Fruit fly (Drosophila melanogaster) whole organism, embryonic: ENCODE data around the gene CkIIbeta.
A peak's percentile ranks its signal among the peaks of the same experiment; 100 is the strongest.

Source experiments
- B-H1 ChIP-seq: fragments of 200-800 bp; sonication (Bioruptor generic); IDR thresholded peaks from 3 replicates; pipeline ENCODE4 v1.3.6; 2022; ENCODE audit warnings: missing biosample characterization, missing genetic modification characterization
- CG12219 ChIP-seq: fragments of 200-800 bp; sonication (Bioruptor generic); optimal IDR thresholded peaks from 3 replicates; lab custom pipeline; 2018; ENCODE audit warnings: missing biosample characterization, mild to moderate bottlenecking, missing genetic modification characterization
- CG12942 ChIP-seq: fragments of 200-800 bp; sonication (Bioruptor generic); optimal IDR thresholded peaks from 3 replicates; lab custom pipeline; 2016; ENCODE audit warnings: missing biosample characterization, missing genetic modification characterization
- CG13424 ChIP-seq: fragments of 200-800 bp; sonication (Bioruptor generic); optimal IDR thresholded peaks from 2 replicates; lab custom pipeline; 2019; ENCODE audit warnings: missing biosample characterization, mild to moderate bottlenecking, missing genetic modification characterization, moderate library complexity
- CG13775 ChIP-seq: fragments of 200-800 bp; sonication (Bioruptor generic); optimal IDR thresholded peaks from 3 replicates; lab custom pipeline; 2017; ENCODE audit warnings: missing biosample characterization, mild to moderate bottlenecking, missing genetic modification characterization
- CG1529 ChIP-seq: fragments of 200-800 bp; sonication (Bioruptor generic); optimal IDR thresholded peaks from 3 replicates; lab custom pipeline; 2018; ENCODE audit warnings: missing biosample characterization, missing genetic modification characterization
- CG1602 ChIP-seq: fragments of 200-800 bp; sonication (Bioruptor generic); optimal IDR thresholded peaks from 3 replicates; lab custom pipeline; 2016; ENCODE audit warnings: missing biosample characterization, missing genetic modification characterization
- CG16863 ChIP-seq: fragments of 200-800 bp; sonication (Bioruptor generic); optimal IDR thresholded peaks from 3 replicates; lab custom pipeline; 2016; ENCODE audit warnings: missing biosample characterization, missing genetic modification characterization
- CG17359 ChIP-seq: fragments of 200-800 bp; sonication (Bioruptor generic); optimal IDR thresholded peaks from 3 replicates; lab custom pipeline; 2018; ENCODE audit warnings: missing biosample characterization, mild to moderate bottlenecking, missing genetic modification characterization, moderate library complexity
- CG17612 ChIP-seq: fragments of 200-800 bp; sonication (Bioruptor generic); IDR thresholded peaks from 2 replicates; pipeline ENCODE4 v1.3.6; 2022; ENCODE audit warnings: missing biosample characterization, missing genetic modification characterization
- CG17802 ChIP-seq: fragments of 200-800 bp; sonication (Bioruptor generic); optimal IDR thresholded peaks from 2 replicates; lab custom pipeline; 2018; ENCODE audit warnings: missing biosample characterization, mild to moderate bottlenecking, missing genetic modification characterization, moderate library complexity
- CG17912 ChIP-seq: fragments of 200-800 bp; sonication (Bioruptor generic); optimal IDR thresholded peaks from 2 replicates; lab custom pipeline; 2018; ENCODE audit warnings: missing biosample characterization, mild to moderate bottlenecking, missing genetic modification characterization
- CG18599 ChIP-seq: fragments of 200-800 bp; sonication (Bioruptor generic); optimal IDR thresholded peaks from 3 replicates; lab custom pipeline; 2017; ENCODE audit warnings: missing biosample characterization, missing genetic modification characterization, mild to moderate bottlenecking, moderate library complexity, missing genetic modification reagents
- CG30403 ChIP-seq: fragments of 200-800 bp; sonication (Bioruptor generic); optimal IDR thresholded peaks from 3 replicates; lab custom pipeline; 2016; ENCODE audit warnings: missing biosample characterization, missing genetic modification characterization
- CG31224 ChIP-seq: fragments of 200-800 bp; sonication (Bioruptor generic); IDR thresholded peaks from 2 replicates; pipeline ENCODE4 v1.3.6; 2022; ENCODE audit warnings: missing biosample characterization, missing genetic modification characterization
- CG3726 ChIP-seq: fragments of 200-800 bp; sonication (Bioruptor generic); IDR thresholded peaks from 3 replicates; pipeline ENCODE4, ENCODE4 v1.3.6; 2022; ENCODE audit warnings: missing biosample characterization, missing genetic modification characterization
- CG42726 ChIP-seq: fragments of 200-800 bp; sonication (Bioruptor generic); IDR thresholded peaks from 2 replicates; pipeline ENCODE4 v1.3.6; 2022; ENCODE audit warnings: missing biosample characterization, missing genetic modification characterization; ENCODE audit not compliant: partially characterized antibody
- CG4617 ChIP-seq: fragments of 200-800 bp; sonication (Bioruptor generic); optimal IDR thresholded peaks from 3 replicates; lab custom pipeline; 2016; ENCODE audit warnings: missing biosample characterization, missing genetic modification characterization, borderline replicate concordance
- CG5245 ChIP-seq: fragments of 200-800 bp; sonication (Bioruptor generic); optimal IDR thresholded peaks from 3 replicates; lab custom pipeline; 2016; ENCODE audit warnings: missing biosample characterization, missing genetic modification characterization
- CG9797 ChIP-seq: fragments of 200-800 bp; sonication (Bioruptor generic); optimal IDR thresholded peaks from 3 replicates; lab custom pipeline; 2018; ENCODE audit warnings: missing biosample characterization, mild to moderate bottlenecking, missing genetic modification characterization
- Dip2 ChIP-seq: fragments of 200-800 bp; sonication (Bioruptor generic); IDR thresholded peaks from 2 replicates; pipeline ENCODE4 v1.3.6; 2022; ENCODE audit warnings: missing biosample characterization, missing genetic modification characterization
- Fer1 ChIP-seq: fragments of 200-800 bp; sonication (Bioruptor generic); optimal IDR thresholded peaks from 2 replicates; lab custom pipeline; 2017; ENCODE audit warnings: missing biosample characterization, mild to moderate bottlenecking, missing genetic modification characterization
- GATAe ChIP-seq: fragments of 200-800 bp; sonication (Bioruptor generic); conservative IDR thresholded peaks from 2 replicates; pipeline ENCODE4 v1.3.6; 2022; ENCODE audit warnings: missing biosample characterization, missing genetic modification characterization
- HHEX ChIP-seq: fragments of 200-800 bp; sonication (Bioruptor generic); optimal IDR thresholded peaks from 3 replicates; lab custom pipeline; 2017; ENCODE audit warnings: missing biosample characterization, mild to moderate bottlenecking, missing genetic modification characterization, missing genetic modification reagents
- Hr78 ChIP-seq, 2 experiments: fragments of 200-800 bp in 1 of 2; fragments of >200 bp in 1 of 2; sonication (Bioruptor generic) in 1 of 2; optimal IDR thresholded peaks; 2 replicates each; lab custom pipeline; 2017 to 2019; ENCODE audit warnings: missing biosample characterization in 2 of 2, missing genetic modification characterization in 2 of 2, mild to moderate bottlenecking in 1 of 2, moderate library complexity in 1 of 2
- Kr ChIP-seq: fragments of 200-800 bp; sonication (Bioruptor generic); optimal IDR thresholded peaks from 2 replicates; lab custom pipeline; 2017; ENCODE audit warnings: missing biosample characterization, mild to moderate bottlenecking, missing genetic modification characterization
- MESR4 ChIP-seq: fragments of 200-800 bp; sonication (Bioruptor generic); optimal IDR thresholded peaks from 2 replicates; lab custom pipeline; 2018; ENCODE audit warnings: missing biosample characterization, mild to moderate bottlenecking, missing genetic modification characterization, moderate library complexity
- NK7.1 ChIP-seq: fragments of 200-800 bp; sonication (Bioruptor generic); optimal IDR thresholded peaks from 3 replicates; lab custom pipeline; 2016; ENCODE audit warnings: missing biosample characterization, missing genetic modification characterization
- NfI ChIP-seq: fragments of 200-800 bp; sonication (Bioruptor generic); optimal IDR thresholded peaks from 3 replicates; lab custom pipeline; 2018; ENCODE audit warnings: missing biosample characterization, mild to moderate bottlenecking, missing genetic modification characterization, moderate library complexity
- Scr ChIP-seq: fragments of 200-800 bp; sonication (Bioruptor generic); IDR thresholded peaks from 2 replicates; pipeline ENCODE4 v1.3.6; 2022; ENCODE audit warnings: missing biosample characterization, missing genetic modification characterization; ENCODE audit not compliant: partially characterized antibody
- Stat92E ChIP-seq, 3 experiments: fragments of >200 bp in 2 of 3; fragments of 200-800 bp in 1 of 3; sonication (Bioruptor generic) in 1 of 3; optimal IDR thresholded peaks; 2 replicates each; lab custom pipeline; 2017 to 2019; ENCODE audit warnings: missing biosample characterization in 3 of 3, missing genetic modification characterization in 3 of 3, mild to moderate bottlenecking in 1 of 3, moderate library complexity in 1 of 3
- ac ChIP-seq: fragments of 200-800 bp; sonication (Bioruptor generic); optimal IDR thresholded peaks from 3 replicates; lab custom pipeline; 2017; ENCODE audit warnings: missing biosample characterization, mild to moderate bottlenecking, missing genetic modification characterization
- fd102C ChIP-seq: fragments of 200-800 bp; sonication (Bioruptor generic); optimal IDR thresholded peaks from 2 replicates; lab custom pipeline; 2018; ENCODE audit warnings: missing biosample characterization, mild to moderate bottlenecking, missing genetic modification characterization, moderate library complexity
- ftz-f1 ChIP-seq: fragments of 200-800 bp; sonication (Bioruptor generic); optimal IDR thresholded peaks from 2 replicates; lab custom pipeline; 2016; ENCODE audit warnings: missing biosample characterization, missing genetic modification characterization
- fu2 ChIP-seq: fragments of 200-800 bp; sonication (Bioruptor generic); optimal IDR thresholded peaks from 2 replicates; lab custom pipeline; 2016; ENCODE audit warnings: missing biosample characterization, missing genetic modification characterization
- gcm ChIP-seq: fragments of 200-800 bp; sonication (Bioruptor generic); optimal IDR thresholded peaks from 2 replicates; lab custom pipeline; 2019; ENCODE audit warnings: missing biosample characterization, mild to moderate bottlenecking, missing genetic modification characterization, moderate library complexity
- insv ChIP-seq, 2 experiments: fragments of 200-800 bp; sonication (Bioruptor generic); optimal IDR thresholded peaks; 3 replicates each; lab custom pipeline; 2016 to 2018; ENCODE audit warnings: missing biosample characterization in 2 of 2, missing genetic modification characterization in 2 of 2
- lab ChIP-seq: fragments of 200-800 bp; sonication (Bioruptor generic); optimal IDR thresholded peaks from 3 replicates; lab custom pipeline; 2017; ENCODE audit warnings: missing biosample characterization, missing genetic modification characterization, mild to moderate bottlenecking, moderate library complexity, missing genetic modification reagents
- pan ChIP-seq, 4 experiments: fragments of >200 bp in 3 of 4; fragments of 200-800 bp in 1 of 4; sonication (Bioruptor generic) in 1 of 4; optimal IDR thresholded peaks in 3 of 4; IDR thresholded peaks in 1 of 4; 2 replicates each; pipeline versions ENCODE4 v1.3.6 to Lab custom; 2017 to 2022; ENCODE audit warnings: missing biosample characterization in 2 of 4, missing genetic modification characterization in 2 of 4, mixed read lengths in 1 of 4
- phol ChIP-seq: fragments of 200-800 bp; sonication (Bioruptor generic); optimal IDR thresholded peaks from 3 replicates; lab custom pipeline; 2018; ENCODE audit warnings: missing biosample characterization, mild to moderate bottlenecking, missing genetic modification characterization, moderate library complexity
- pros ChIP-seq: fragments of 200-800 bp; sonication (Bioruptor generic); optimal IDR thresholded peaks from 3 replicates; lab custom pipeline; 2019; ENCODE audit warnings: missing biosample characterization, mild to moderate bottlenecking, missing genetic modification characterization, moderate library complexity
- sc ChIP-seq, 3 experiments: fragments of >200 bp in 2 of 3; fragments of 200-800 bp in 1 of 3; sonication (Bioruptor generic) in 1 of 3; optimal IDR thresholded peaks; 2 replicates in 2 of 3; 3 replicates in 1 of 3; lab custom pipeline; 2017; ENCODE audit warnings: mild to moderate bottlenecking in 1 of 3, missing biosample characterization in 1 of 3, missing genetic modification characterization in 1 of 3, missing genetic modification reagents in 1 of 3
- seq ChIP-seq: fragments of 200-800 bp; sonication (Bioruptor generic); IDR thresholded peaks from 2 replicates; pipeline ENCODE4 v1.3.6; 2022; ENCODE audit warnings: missing biosample characterization, missing genetic modification characterization
- sna ChIP-seq: fragments of 200-800 bp; sonication (Bioruptor generic); IDR thresholded peaks from 2 replicates; pipeline ENCODE4 v1.3.6; 2022; ENCODE audit warnings: missing biosample characterization, missing genetic modification characterization; ENCODE audit not compliant: partially characterized antibody
- stwl ChIP-seq: fragments of 200-800 bp; sonication (Bioruptor generic); optimal IDR thresholded peaks from 3 replicates; lab custom pipeline; 2018; ENCODE audit warnings: missing biosample characterization, mild to moderate bottlenecking, missing genetic modification characterization, moderate library complexity
- wor ChIP-seq: fragments of 200-800 bp; sonication (Bioruptor generic); IDR thresholded peaks from 2 replicates; pipeline ENCODE4 v1.3.6; 2022; ENCODE audit warnings: missing biosample characterization, missing genetic modification characterization

Gene CkIIbeta

DNA sequence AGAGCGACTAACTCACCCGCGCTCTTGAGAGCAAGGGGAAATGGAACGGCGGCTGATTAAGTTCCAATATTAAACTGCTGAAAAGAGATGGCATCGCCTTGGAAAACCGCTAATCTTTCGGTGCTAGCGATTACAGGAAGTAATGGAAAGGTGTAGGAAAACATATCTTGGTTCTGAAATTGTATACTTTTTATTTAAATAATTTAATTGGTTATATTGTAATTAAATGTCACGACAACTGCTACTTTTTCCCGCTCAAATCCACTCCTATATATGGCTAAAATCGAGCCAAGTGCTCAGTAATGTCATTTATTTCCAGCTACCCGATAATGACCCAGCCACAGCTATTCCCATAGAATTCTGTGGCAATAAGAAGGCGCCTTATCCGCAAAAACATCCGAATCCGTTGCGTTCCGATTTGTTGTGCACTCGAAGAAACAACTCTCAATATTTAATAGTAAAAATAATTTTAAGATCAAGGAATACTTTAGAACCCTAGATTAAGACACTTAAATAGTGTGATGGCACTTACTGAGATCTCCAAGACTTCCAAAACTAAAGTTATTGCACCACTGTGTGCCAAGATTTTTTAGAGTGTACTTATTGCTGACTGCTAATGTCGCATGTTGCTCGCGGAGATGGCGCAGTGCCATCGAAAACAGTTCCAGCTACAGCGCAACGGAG, 4.0 kb upstream of the CkIIbeta start (continued):
- TF ChIP-seq Fer1 (GFP tag; lab: Kevin White, UChicago): peak; percentile 70
- TF ChIP-seq B-H1 (GFP tag; lab: Robert Waterston, UW): peak; percentile 42; the same call in 1 of the 3 replicates
- no peak for TF ChIP-seq sc (optimal IDR thresholded peaks at IDR 0.05; lab: Kevin White, UChicago)
- no peak for TF ChIP-seq sc (GFP tag; optimal IDR thresholded peaks at IDR 0.05; lab: Kevin White, UChicago)
- no peak for TF ChIP-seq CG4617 (GFP tag; lab: Kevin White, UChicago)
- TF ChIP-seq CG9797 (GFP tag; lab: Kevin White, UChicago): no peak
- peak; percentile 77 for TF ChIP-seq CG17359
- 0 out of 2 replicates have a peak, but pooled peaks have one; percentile 14 for TF ChIP-seq CG31224 (GFP tag; lab: Robert Waterston, UW)
- TF ChIP-seq insv (GFP tag; optimal IDR thresholded peaks at IDR 0.05; lab: Kevin White, UChicago): no peak
- TF ChIP-seq lab: peak; percentile 81
- peak; percentile 63; the same call in 1 of the 2 replicates for TF ChIP-seq seq (GFP tag; lab: Robert Waterston, UW)
- peak; percentile 73 for TF ChIP-seq CG13424 (tag; lab: Kevin White, UChicago)
- peak; percentile 37 for TF ChIP-seq fu2 (GFP tag; lab: Kevin White, UChicago)
- TF ChIP-seq sna (GFP tag; lab: Robert Waterston, UW): no peak
- peak; percentile 76 for TF ChIP-seq HHEX (GFP tag; lab: Kevin White, UChicago)
- no peak for TF ChIP-seq pros (GFP tag; lab: Kevin White, UChicago)
- TF ChIP-seq ac: no peak
- TF ChIP-seq pan (optimal IDR thresholded peaks at IDR 0.05; lab: Kevin White, UChicago): no peak
- peak in 1 of 2 experiments; percentile 77 for TF ChIP-seq pan (GFP tag; optimal IDR thresholded peaks at IDR 0.05 in 1 of 2, IDR thresholded peaks at IDR 0.05 in 1 of 2)
- no peak for TF ChIP-seq CG17912 (GFP tag; lab: Kevin White, UChicago)
- TF ChIP-seq CG5245: peak; percentile 56
- TF ChIP-seq gcm (GFP tag; lab: Kevin White, UChicago): peak; percentile 65
- TF ChIP-seq CG17612 (GFP tag; lab: Robert Waterston, UW): no peak
- TF ChIP-seq CG3726 (GFP tag; lab: Robert Waterston, UW): peak; percentile 61; the same call in 1 of the 3 replicates
- TF ChIP-seq Dip2 (GFP tag; lab: Robert Waterston, UW): no peak
- TF ChIP-seq CG13775 (GFP tag; lab: Kevin White, UChicago): peak; percentile 52
- TF ChIP-seq CG17802: peak; percentile 32
- TF ChIP-seq CG1529 (GFP tag; lab: Kevin White, UChicago): peak; percentile 29
- peak; percentile 56 for TF ChIP-seq NfI (GFP tag; lab: Kevin White, UChicago)
- peak; percentile 78 for TF ChIP-seq CG30403 (GFP tag; lab: Kevin White, UChicago)
- no peak for TF ChIP-seq Scr (GFP tag; lab: Robert Waterston, UW)
- TF ChIP-seq stwl (tag; lab: Kevin White, UChicago): no peak
- peak; percentile 77 for TF ChIP-seq phol
- TF ChIP-seq CG16863: peak; percentile 55
- no peak for TF ChIP-seq ftz-f1 (GFP tag; lab: Kevin White, UChicago)
- TF ChIP-seq wor: peak; percentile 46; the same call in 1 of the 2 replicates
- no peak for TF ChIP-seq Kr (GFP tag; lab: Kevin White, UChicago)
- peak; percentile 61 for TF ChIP-seq CG12942 (GFP tag; lab: Kevin White, UChicago)
- TF ChIP-seq MESR4 (GFP tag; lab: Kevin White, UChicago): no peak
- TF ChIP-seq Hr78 (GFP tag; optimal IDR thresholded peaks at IDR 0.05; lab: Kevin White, UChicago): peak in 1 of 2 experiments; percentile 3
- peak; percentile 10 for TF ChIP-seq NK7.1 (GFP tag; lab: Kevin White, UChicago)
- TF ChIP-seq CG12219 (GFP tag; lab: Kevin White, UChicago): peak; percentile 67
- no peak for TF ChIP-seq fd102C (GFP tag; lab: Kevin White, UChicago)
- peak; percentile 79 for TF ChIP-seq CG18599
- TF ChIP-seq Stat92E (GFP tag; optimal IDR thresholded peaks at IDR 0.05; lab: Kevin White, UChicago): no peak
- no peak for TF ChIP-seq GATAe (GFP tag; lab: Robert Waterston, UW)
- peak; percentile 52 for TF ChIP-seq CG1602 (GFP tag; lab: Kevin White, UChicago)
- no peak for TF ChIP-seq CG42726 (GFP tag; lab: Robert Waterston, UW)
